Fruit fly (Drosophila melanogaster) Kc167 (cell line): ENCODE data around the gene CG8492.

ENCODE experiments used
- Myc ChIP-seq: fragments of >200 bp; optimal IDR thresholded peaks from 2 replicates; lab custom pipeline; 2017; ENCODE audit warnings: missing external identifiers
- Sin3A ChIP-seq: fragments of >200 bp; optimal IDR thresholded peaks from 2 replicates; lab custom pipeline; 2018; ENCODE audit warnings: missing external identifiers
- insv ChIP-seq: fragments of >200 bp; optimal IDR thresholded peaks from 3 replicates; lab custom pipeline; 2018; ENCODE audit warnings: missing external identifiers
- psq ChIP-seq: fragments of >200 bp; optimal IDR thresholded peaks from 2 replicates; lab custom pipeline; 2017; ENCODE audit warnings: missing external identifiers
- ttk ChIP-seq: sonication (Bioruptor generic); optimal IDR thresholded peaks from 2 replicates; lab custom pipeline; 2017; ENCODE audit warnings: missing external identifiers

dm6 chr3L:7774698-7775097 is 42.7 kb upstream of the CG8492 start:
- TF ChIP-seq Sin3A (lab: Kevin White, UChicago) (no peak), psq (no peak), Myc (lab: Kevin White, UChicago) (no peak), ttk (lab: Kevin White, UChicago) (no peak), insv (lab: Kevin White, UChicago) (no peak)
